Fruit fly (Drosophila melanogaster) whole organism, pupa: ENCODE measurements around the gene CG3430.

Source experiments
- CG12605 ChIP-seq: fragments of 200-800 bp; sonication (Bioruptor generic); IDR thresholded peaks from 2 replicates; pipeline ENCODE4 v1.3.6; 2022; ENCODE audit warnings: missing biosample characterization, missing genetic modification characterization
- CG8159 ChIP-seq: fragments of 200-800 bp; sonication (Bioruptor generic); optimal IDR thresholded peaks from 3 replicates; lab custom pipeline; 2018; ENCODE audit warnings: missing biosample characterization, mild to moderate bottlenecking, missing genetic modification characterization, moderate library complexity
- EcR ChIP-seq: fragments of 200-800 bp; sonication (Bioruptor generic); optimal IDR thresholded peaks from 3 replicates; lab custom pipeline; 2019; ENCODE audit warnings: missing biosample characterization, missing genetic modification characterization, mild to moderate bottlenecking, moderate library complexity, missing genetic modification reagents

- TF ChIP-seq CG12605 (no peak), EcR (GFP tag; lab: Kevin White, UChicago) (no peak), CG8159 (tag; lab: Kevin White, UChicago) (no peak)
Observed at dm6 chr2L:7007564-7007963, 50.8 kb downstream of the CG3430 start.
